Fruit fly (Drosophila melanogaster) whole organism, prepupa: Measurements from ENCODE around the gene CG14435.
A peak's percentile ranks its signal among the peaks of the same experiment; 100 is the strongest.

ENCODE experiments used
- Blimp-1 ChIP-seq: fragments of 200-800 bp; sonication (Bioruptor generic); optimal IDR thresholded peaks from 3 replicates; lab custom pipeline; 2017; ENCODE audit warnings: missing biosample characterization, missing genetic modification characterization, mild to moderate bottlenecking, moderate library complexity, missing genetic modification reagents
- CG10631 ChIP-seq: fragments of 200-800 bp; sonication (Bioruptor generic); optimal IDR thresholded peaks from 2 replicates; lab custom pipeline; 2016; ENCODE audit warnings: missing biosample characterization, missing genetic modification characterization
- CG10669 ChIP-seq: fragments of 200-800 bp; sonication (Bioruptor generic); optimal IDR thresholded peaks from 3 replicates; lab custom pipeline; 2018; ENCODE audit warnings: missing biosample characterization, mild to moderate bottlenecking, missing genetic modification characterization, moderate library complexity
- CG11762 ChIP-seq: fragments of 200-800 bp; sonication (Bioruptor generic); optimal IDR thresholded peaks from 3 replicates; lab custom pipeline; 2016; ENCODE audit warnings: missing biosample characterization, missing genetic modification characterization; ENCODE audit not compliant: insufficient read depth
- CG11902 ChIP-seq: fragments of 200-800 bp; sonication (Bioruptor generic); optimal IDR thresholded peaks from 3 replicates; lab custom pipeline; 2016; ENCODE audit warnings: missing biosample characterization, missing genetic modification characterization
- CG15336 ChIP-seq: fragments of 200-800 bp; sonication (Bioruptor generic); IDR thresholded peaks from 2 replicates; pipeline ENCODE4 v1.3.6; 2022; ENCODE audit warnings: missing biosample characterization, missing genetic modification characterization
- CG1621 ChIP-seq: fragments of 200-800 bp; sonication (Bioruptor generic); optimal IDR thresholded peaks from 3 replicates; lab custom pipeline; 2018; ENCODE audit warnings: missing biosample characterization, mild to moderate bottlenecking, missing genetic modification characterization
- CG3032 ChIP-seq: fragments of 200-800 bp; optimal IDR thresholded peaks from 2 replicates; lab custom pipeline; 2019; ENCODE audit warnings: missing biosample characterization, mild to moderate bottlenecking, missing genetic modification characterization, moderate library complexity
- CG31627 ChIP-seq: fragments of 200-800 bp; sonication (Bioruptor generic); optimal IDR thresholded peaks from 3 replicates; lab custom pipeline; 2016; ENCODE audit warnings: missing biosample characterization, missing genetic modification characterization
- CG32006 ChIP-seq: fragments of 200-800 bp; sonication (Bioruptor generic); optimal IDR thresholded peaks from 3 replicates; lab custom pipeline; 2017; ENCODE audit warnings: missing biosample characterization, mild to moderate bottlenecking, missing genetic modification characterization
- CG34406 ChIP-seq: fragments of 200-800 bp; sonication (Bioruptor generic); optimal IDR thresholded peaks from 3 replicates; lab custom pipeline; 2016; ENCODE audit warnings: missing biosample characterization, missing genetic modification characterization
- CG3919 ChIP-seq: fragments of 200-800 bp; sonication (Bioruptor generic); optimal IDR thresholded peaks from 3 replicates; lab custom pipeline; 2016; ENCODE audit warnings: missing biosample characterization, missing genetic modification characterization
- CG4318 ChIP-seq: fragments of 200-800 bp; sonication (Bioruptor generic); optimal IDR thresholded peaks from 3 replicates; lab custom pipeline; 2017; ENCODE audit warnings: missing biosample characterization, mild to moderate bottlenecking, missing genetic modification characterization
- CG6276 ChIP-seq: fragments of 200-800 bp; sonication (Bioruptor generic); optimal IDR thresholded peaks from 2 replicates; lab custom pipeline; 2017; ENCODE audit warnings: missing biosample characterization, mild to moderate bottlenecking, missing genetic modification characterization
- CG6792 ChIP-seq: fragments of 200-800 bp; sonication (Bioruptor generic); optimal IDR thresholded peaks from 3 replicates; lab custom pipeline; 2016; ENCODE audit warnings: missing biosample characterization, missing genetic modification characterization
- CG6808 ChIP-seq: fragments of 200-800 bp; sonication (Bioruptor generic); optimal IDR thresholded peaks from 3 replicates; lab custom pipeline; 2017; ENCODE audit warnings: missing biosample characterization, missing genetic modification characterization, mild to moderate bottlenecking, moderate library complexity, missing genetic modification reagents
- CG6854 ChIP-seq: fragments of 200-800 bp; sonication (Bioruptor generic); optimal IDR thresholded peaks from 2 replicates; lab custom pipeline; 2017; ENCODE audit warnings: missing biosample characterization, mild to moderate bottlenecking, missing genetic modification characterization
- CG7368 ChIP-seq: fragments of 200-800 bp; sonication (Bioruptor generic); optimal IDR thresholded peaks from 3 replicates; lab custom pipeline; 2016; ENCODE audit warnings: missing biosample characterization, missing genetic modification characterization
- CG8119 ChIP-seq: fragments of 200-800 bp; sonication (Bioruptor generic); IDR thresholded peaks from 3 replicates; pipeline ENCODE4 v1.3.6; 2022; ENCODE audit warnings: missing biosample characterization, missing genetic modification characterization
- CG8319 ChIP-seq: fragments of 200-800 bp; sonication (Bioruptor generic); optimal IDR thresholded peaks from 3 replicates; lab custom pipeline; 2016; ENCODE audit warnings: missing biosample characterization, missing genetic modification characterization
- CG8632 ChIP-seq: fragments of 200-800 bp; sonication (Bioruptor generic); optimal IDR thresholded peaks from 3 replicates; lab custom pipeline; 2016; ENCODE audit warnings: missing biosample characterization, missing genetic modification characterization
- Eip75B ChIP-seq: fragments of 200-800 bp; sonication (Bioruptor generic); optimal IDR thresholded peaks from 3 replicates; lab custom pipeline; 2016; ENCODE audit warnings: missing biosample characterization, missing genetic modification characterization
- Eip93F ChIP-seq: fragments of 200-800 bp; sonication (Bioruptor generic); optimal IDR thresholded peaks from 2 replicates; lab custom pipeline; 2016; ENCODE audit warnings: missing biosample characterization, mild to moderate bottlenecking, missing genetic modification characterization
- Ets21C ChIP-seq: fragments of 200-800 bp; sonication (Bioruptor generic); optimal IDR thresholded peaks from 3 replicates; lab custom pipeline; 2016; ENCODE audit warnings: missing biosample characterization, missing genetic modification characterization
- Gug ChIP-seq: fragments of 200-800 bp; sonication (Bioruptor generic); IDR thresholded peaks from 2 replicates; pipeline ENCODE4 v1.3.6; 2022; ENCODE audit warnings: missing biosample characterization, missing genetic modification characterization
- Hr39 ChIP-seq: fragments of 200-800 bp; sonication (Bioruptor generic); optimal IDR thresholded peaks from 2 replicates; lab custom pipeline; 2016; ENCODE audit warnings: missing biosample characterization, missing genetic modification characterization
- Hr4 ChIP-seq: fragments of 200-800 bp; sonication (Bioruptor generic); optimal IDR thresholded peaks from 3 replicates; lab custom pipeline; 2016; ENCODE audit warnings: missing biosample characterization, missing genetic modification characterization
- Lpt ChIP-seq: fragments of 200-800 bp; sonication (Bioruptor generic); optimal IDR thresholded peaks from 3 replicates; lab custom pipeline; 2016; ENCODE audit warnings: missing biosample characterization, missing genetic modification characterization
- Met ChIP-seq: fragments of 200-800 bp; sonication (Bioruptor generic); optimal IDR thresholded peaks from 3 replicates; lab custom pipeline; 2016; ENCODE audit warnings: missing biosample characterization, missing genetic modification characterization
- OdsH ChIP-seq: fragments of 200-800 bp; sonication (Bioruptor generic); optimal IDR thresholded peaks from 3 replicates; lab custom pipeline; 2016; ENCODE audit warnings: missing biosample characterization, missing genetic modification characterization
- Smox ChIP-seq: fragments of 200-800 bp; sonication (Bioruptor generic); optimal IDR thresholded peaks from 3 replicates; lab custom pipeline; 2016; ENCODE audit warnings: missing biosample characterization, missing genetic modification characterization
- Sox14 ChIP-seq: fragments of 200-800 bp; sonication (Bioruptor generic); optimal IDR thresholded peaks from 3 replicates; lab custom pipeline; 2016; ENCODE audit warnings: missing biosample characterization, missing genetic modification characterization
- acj6 ChIP-seq: fragments of 200-800 bp; sonication (Bioruptor generic); optimal IDR thresholded peaks from 3 replicates; lab custom pipeline; 2016; ENCODE audit warnings: missing biosample characterization, missing genetic modification characterization
- cyc ChIP-seq: fragments of 200-800 bp; sonication (Bioruptor generic); optimal IDR thresholded peaks from 3 replicates; lab custom pipeline; 2016; ENCODE audit warnings: missing biosample characterization, missing genetic modification characterization
- dac ChIP-seq: fragments of 200-800 bp; sonication (Bioruptor generic); optimal IDR thresholded peaks from 2 replicates; lab custom pipeline; 2017; ENCODE audit warnings: missing biosample characterization, mild to moderate bottlenecking, missing genetic modification characterization
- dsx ChIP-seq: fragments of 200-800 bp; optimal IDR thresholded peaks from 3 replicates; lab custom pipeline; 2019; ENCODE audit warnings: missing biosample characterization, mild to moderate bottlenecking, missing genetic modification characterization, moderate library complexity; ENCODE audit not compliant: poor library complexity, severe bottlenecking
- eg ChIP-seq: fragments of 200-800 bp; sonication (Bioruptor generic); IDR thresholded peaks from 3 replicates; pipeline ENCODE4 v1.3.6; 2022; ENCODE audit warnings: missing biosample characterization, missing genetic modification characterization
- esn ChIP-seq: fragments of 200-800 bp; sonication (Bioruptor generic); optimal IDR thresholded peaks from 2 replicates; lab custom pipeline; 2016; ENCODE audit warnings: missing biosample characterization, mild to moderate bottlenecking, missing genetic modification characterization, moderate library complexity
- fd59A ChIP-seq: fragments of 200-800 bp; sonication (Bioruptor generic); optimal IDR thresholded peaks from 2 replicates; lab custom pipeline; 2017; ENCODE audit warnings: missing biosample characterization, mild to moderate bottlenecking, missing genetic modification characterization, missing genetic modification reagents
- fd85E ChIP-seq: fragments of 200-800 bp; sonication (Bioruptor generic); optimal IDR thresholded peaks from 3 replicates; lab custom pipeline; 2016; ENCODE audit warnings: missing biosample characterization, missing genetic modification characterization
- lz ChIP-seq: fragments of 200-800 bp; sonication (Bioruptor generic); optimal IDR thresholded peaks from 3 replicates; lab custom pipeline; 2016; ENCODE audit warnings: missing biosample characterization, missing genetic modification characterization
- net ChIP-seq: fragments of 200-800 bp; sonication (Bioruptor generic); optimal IDR thresholded peaks from 3 replicates; lab custom pipeline; 2016; ENCODE audit warnings: missing biosample characterization, missing genetic modification characterization
- pdm3 ChIP-seq: fragments of 200-800 bp; sonication (Bioruptor generic); optimal IDR thresholded peaks from 3 replicates; lab custom pipeline; 2016; ENCODE audit warnings: missing biosample characterization, missing genetic modification characterization
- salr ChIP-seq, 2 experiments: fragments of 200-800 bp; sonication (Bioruptor generic); optimal IDR thresholded peaks; 3 replicates each; lab custom pipeline; 2016 to 2018; ENCODE audit warnings: missing biosample characterization in 2 of 2, missing genetic modification characterization in 2 of 2, mild to moderate bottlenecking in 1 of 2
- spab ChIP-seq: fragments of 200-800 bp; sonication (Bioruptor generic); optimal IDR thresholded peaks from 2 replicates; lab custom pipeline; 2017; ENCODE audit warnings: missing biosample characterization, mild to moderate bottlenecking, missing genetic modification characterization, missing genetic modification reagents
- ss ChIP-seq, 2 experiments: fragments of 200-800 bp; sonication (Bioruptor generic); optimal IDR thresholded peaks; 2 replicates in 1 of 2; 3 replicates in 1 of 2; lab custom pipeline; 2017 to 2018; ENCODE audit warnings: mild to moderate bottlenecking in 2 of 2, missing biosample characterization in 2 of 2, missing genetic modification characterization in 2 of 2, moderate library complexity in 1 of 2
- svp ChIP-seq: fragments of 200-800 bp; sonication (Bioruptor generic); peaks from one replicate; lab custom pipeline; 2016; ENCODE audit warnings: missing biosample characterization, missing genetic modification characterization
- vri ChIP-seq: fragments of 200-800 bp; sonication (Bioruptor generic); optimal IDR thresholded peaks from 3 replicates; lab custom pipeline; 2016; ENCODE audit warnings: missing biosample characterization, mild to moderate bottlenecking, missing genetic modification characterization

CG14435 gene

DNA sequence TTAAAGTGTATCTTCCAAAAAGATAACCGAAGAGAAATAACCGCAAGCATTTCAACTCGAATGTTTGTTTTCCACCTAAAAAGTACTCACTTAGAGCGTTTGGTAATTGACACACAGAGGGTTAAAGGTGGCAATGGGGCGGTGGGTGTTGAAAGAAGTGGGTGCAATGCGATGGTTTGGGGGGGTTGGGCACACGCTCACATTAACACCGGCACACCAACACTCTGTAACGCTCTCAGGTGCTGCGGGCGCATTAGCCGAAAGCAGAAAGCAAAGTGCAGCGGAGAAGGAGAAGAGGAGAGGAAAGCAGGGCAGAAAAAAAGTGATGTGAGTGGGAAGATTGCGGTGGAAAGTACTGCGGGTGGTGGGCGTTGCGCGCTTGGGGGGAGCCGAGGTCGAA is 21.3 kb upstream of the CG14435 start:
- TF ChIP-seq CG32006 (GFP tag; lab: Kevin White, UChicago) (peak; percentile 43), fd59A (GFP tag; lab: Kevin White, UChicago) (no peak)

dm6 chrX:6863289-6863938 is 19.7 kb upstream of the CG14435 start, which contains the start of gene CG43736:
Gene CG43736 (plus strand): TSS chrX:6863888.
- TF ChIP-seq eg (GFP tag; lab: Robert Waterston, UW) = peak; percentile 91
- peak; percentile 94 for TF ChIP-seq CG6808
- TF ChIP-seq dsx (GFP tag; lab: Kevin White, UChicago) = peak; percentile 93
- TF ChIP-seq CG7368 (GFP tag; lab: Kevin White, UChicago) = peak; percentile 86
- TF ChIP-seq Gug = peak; percentile 93
- TF ChIP-seq CG3032 (tag; lab: Kevin White, UChicago) = peak; percentile 96
- peak; percentile 92 for TF ChIP-seq CG8632 (GFP tag; lab: Kevin White, UChicago)
- peak; percentile 95 for TF ChIP-seq CG10631 (GFP tag; lab: Kevin White, UChicago)
- TF ChIP-seq CG31627 = peak; percentile 94
- TF ChIP-seq Eip75B = peak; percentile 93
- peak; percentile 96 for TF ChIP-seq CG15336 (GFP tag; lab: Robert Waterston, UW)
- TF ChIP-seq Eip93F (GFP tag; lab: Kevin White, UChicago) = peak; percentile 52
- peak; percentile 93 for TF ChIP-seq CG3919 (GFP tag; lab: Kevin White, UChicago)
- TF ChIP-seq svp (GFP tag; lab: Kevin White, UChicago) = peak; percentile 99
- peak; percentile 96 for TF ChIP-seq Lpt (GFP tag; lab: Kevin White, UChicago)
- peak; percentile 96 for TF ChIP-seq CG4318 (GFP tag; lab: Kevin White, UChicago)
- peak; percentile 93 for TF ChIP-seq cyc (GFP tag; lab: Kevin White, UChicago)
- peak; percentile 91 for TF ChIP-seq dac (GFP tag; lab: Kevin White, UChicago)
- peak; percentile 94 for TF ChIP-seq lz
- TF ChIP-seq Smox (GFP tag; lab: Kevin White, UChicago) = peak; percentile 94
- peak; percentile 96 for TF ChIP-seq Met
- peak; percentile 94 for TF ChIP-seq net (GFP tag; lab: Kevin White, UChicago)
- TF ChIP-seq CG8119 = peak; percentile 95
- peak; percentile 76 for TF ChIP-seq fd85E
- peak; percentile 97 for TF ChIP-seq CG6276 (GFP tag; lab: Kevin White, UChicago)
- TF ChIP-seq CG11762 (GFP tag; lab: Kevin White, UChicago) = peak; percentile 90
- TF ChIP-seq fd59A (GFP tag; lab: Kevin White, UChicago) = peak; percentile 93
- peak; percentile 96 for TF ChIP-seq Hr4 (GFP tag; lab: Kevin White, UChicago)
- peak; percentile 88 for TF ChIP-seq CG1621
- peak; percentile 96 for TF ChIP-seq Sox14 (GFP tag; lab: Kevin White, UChicago)
- TF ChIP-seq ss (GFP tag; optimal IDR thresholded peaks at IDR 0.05; lab: Kevin White, UChicago) = peak; percentile 79 to 93
- peak; percentile 98 for TF ChIP-seq CG32006 (GFP tag; lab: Kevin White, UChicago)
- TF ChIP-seq CG34406 = peak; percentile 90
- TF ChIP-seq Hr39 (GFP tag; lab: Kevin White, UChicago) = peak; percentile 92
- peak; percentile 94 for TF ChIP-seq CG10669 (GFP tag; lab: Kevin White, UChicago)
- peak; percentile 87 for TF ChIP-seq CG6854 (GFP tag; lab: Kevin White, UChicago)
- TF ChIP-seq spab (GFP tag; lab: Kevin White, UChicago) = peak; percentile 92
- peak; percentile 74 for TF ChIP-seq CG8319 (GFP tag; lab: Kevin White, UChicago)
- peak; percentile 95 for TF ChIP-seq OdsH (GFP tag; lab: Kevin White, UChicago)
- TF ChIP-seq Blimp-1 (GFP tag; lab: Kevin White, UChicago) = peak; percentile 80
- peak; percentile 96 for TF ChIP-seq esn (GFP tag; lab: Kevin White, UChicago)
- peak; percentile 94 for TF ChIP-seq acj6 (GFP tag; lab: Kevin White, UChicago)
- peak; percentile 91 for TF ChIP-seq Ets21C (GFP tag; lab: Kevin White, UChicago)
- TF ChIP-seq CG6792 (GFP tag; lab: Kevin White, UChicago) = peak; percentile 90
- peak; percentile 79 for TF ChIP-seq CG11902 (GFP tag; lab: Kevin White, UChicago)
- peak; percentile 86 to 98 for TF ChIP-seq salr (GFP tag; optimal IDR thresholded peaks at IDR 0.05; lab: Kevin White, UChicago)
- peak; percentile 95 for TF ChIP-seq pdm3
- peak; percentile 78 for TF ChIP-seq vri
